Fruit fly (Drosophila melanogaster): ENCODE results near the gene CG42300.

CG42300 gene

DNA sequence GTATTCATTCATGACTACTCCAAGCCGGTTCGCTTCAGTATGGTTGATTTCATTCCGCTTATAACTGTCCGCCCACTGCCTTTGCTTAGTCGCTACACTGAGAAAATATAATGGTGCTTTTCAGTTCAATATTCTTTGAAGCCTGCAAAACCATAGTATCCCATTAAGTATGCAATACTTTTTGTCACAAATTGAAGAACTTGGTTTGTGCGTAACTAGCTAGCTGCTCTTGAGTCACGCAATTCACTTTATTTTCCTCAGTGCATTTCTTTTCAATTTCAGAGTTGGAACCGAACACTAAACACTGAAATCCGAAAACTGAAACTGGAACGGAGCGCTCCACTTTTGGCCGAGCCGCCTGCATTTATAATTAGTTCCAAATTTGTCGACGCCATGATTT, 43.9 kb upstream of the CG42300 start (continued):
- TF ChIP-seq knrl (GFP tag; IDR thresholded peaks at IDR 0.05; ENCODE audit: partially characterized antibody) (no peak), exex (tag; optimal IDR thresholded peaks at IDR 0.05) (no peak), CG12071 (GFP tag; optimal IDR thresholded peaks at IDR 0.05) (peak; percentile 55), Drgx (GFP tag; IDR thresholded peaks at IDR 0.05) (peak; percentile 65; the same call in 1 of the 2 replicates), CoRest (tag; optimal IDR thresholded peaks at IDR 0.05) (peak; percentile 66), fru (optimal IDR thresholded peaks at IDR 0.05) (no peak), CG3726 (GFP tag; IDR thresholded peaks at IDR 0.05) (no peak; the same call in 2 of the 3 replicates), luna (GFP tag; optimal IDR thresholded peaks at IDR 0.05) (no peak), dm (GFP tag; optimal IDR thresholded peaks at IDR 0.05) (no peak), Antp (GFP tag; optimal IDR thresholded peaks at IDR 0.05) (peak; percentile 54), ab (GFP tag; optimal IDR thresholded peaks at IDR 0.05) (no peak), sug (tag; optimal IDR thresholded peaks at IDR 0.05) (no peak), Max (GFP tag; optimal IDR thresholded peaks at IDR 0.05) (peak; percentile 11), ham (GFP tag; IDR thresholded peaks at IDR 0.05) (0 out of 2 replicates have a peak, but pooled peaks have one; percentile 12), bowl (GFP tag; IDR thresholded peaks at IDR 0.05) (no peak), Hand (GFP tag; optimal IDR thresholded peaks at IDR 0.05) (no peak), CG17359 (tag; optimal IDR thresholded peaks at IDR 0.05) (peak; percentile 72), CG12659 (GFP tag; optimal IDR thresholded peaks at IDR 0.05) (peak; percentile 42), zfh1 (GFP tag; IDR thresholded peaks at IDR 0.05) (peak; percentile 65), bbx (GFP tag; IDR thresholded peaks at IDR 0.05; ENCODE audit: partially characterized antibody) (no peak), toy (GFP tag; IDR thresholded peaks at IDR 0.05) (no peak), Dref (GFP tag; IDR thresholded peaks at IDR 0.05) (no peak), da (GFP tag; optimal IDR thresholded peaks at IDR 0.05) (no peak), CG34376 (GFP tag; optimal IDR thresholded peaks at IDR 0.05) (no peak), ato (GFP tag; IDR thresholded peaks at IDR 0.05; ENCODE audit: partially characterized antibody) (no peak), MBD-R2 (GFP tag; IDR thresholded peaks at IDR 0.05) (no peak), Atf-2 (GFP tag; optimal IDR thresholded peaks at IDR 0.05) (peak; percentile 32), CG4730 (GFP tag; IDR thresholded peaks at IDR 0.05) (peak; percentile 55), CG10209 (GFP tag; optimal IDR thresholded peaks at IDR 0.05) (peak; percentile 38), wek (GFP tag; optimal IDR thresholded peaks at IDR 0.05) (peak; percentile 3), CG10366 (GFP tag; IDR thresholded peaks at IDR 0.05) (peak; percentile 55), HHEX (GFP tag; optimal IDR thresholded peaks at IDR 0.05) (peak; percentile 12), NFAT (GFP tag; IDR thresholded peaks at IDR 0.05) (peak; percentile 58; the same call in 1 of the 2 replicates), Sox100B (GFP tag; optimal IDR thresholded peaks at IDR 0.05) (peak; percentile 42), Dbx (GFP tag; IDR thresholded peaks at IDR 0.05) (0 out of 3 replicates have a peak, but pooled peaks have one; percentile 43), CG1024 (GFP tag; IDR thresholded peaks at IDR 0.05) (0 out of 2 replicates have a peak, but pooled peaks have one; percentile 28), lov (optimal IDR thresholded peaks at IDR 0.05) (no peak), lov (GFP tag; IDR thresholded peaks at IDR 0.05) (no peak), CG15011 (GFP tag; optimal IDR thresholded peaks at IDR 0.05) (no peak), Gug (GFP tag; IDR thresholded peaks at IDR 0.05) (peak; percentile 56; the same call in 3 of the 4 replicates), CG10321 (GFP tag; IDR thresholded peaks at IDR 0.05) (peak; percentile 41; the same call in 1 of the 2 replicates), az2 (GFP tag; optimal IDR thresholded peaks at IDR 0.05) (peak; percentile 54), CG15514 (GFP tag; optimal IDR thresholded peaks at IDR 0.05) (peak; percentile 30), Oaz (GFP tag; IDR thresholded peaks at IDR 0.05) (peak; percentile 43; the same call in 1 of the 2 replicates), chinmo (GFP tag; IDR thresholded peaks at IDR 0.05; ENCODE audit: partially characterized antibody) (no peak), CG3847 (GFP tag; IDR thresholded peaks at IDR 0.05) (peak; percentile 42; the same call in 1 of the 2 replicates), CG7987 (GFP tag; optimal IDR thresholded peaks at IDR 0.05) (no peak), D19A (tag; optimal IDR thresholded peaks at IDR 0.05) (peak; percentile 29), Side (GFP tag; optimal IDR thresholded peaks at IDR 0.05) (peak; percentile 29), bcd (GFP tag; optimal IDR thresholded peaks at IDR 0.05) (peak; percentile 47), CG8388 (GFP tag; optimal IDR thresholded peaks at IDR 0.05) (peak; percentile 23)

All from whole organism, embryonic.